Worm (Caenorhabditis elegans) whole organism, L4 larva: ENCODE data around the gene coa-1.

Experiments used
- D1046.2 ChIP-seq: fragments of 200-800 bp; sonication (Bioruptor generic); IDR thresholded peaks from 2 replicates; pipeline ENCODE4 v1.3.6; 2022; ENCODE audit warnings: missing genetic modification characterization, missing compliant biosample characterization
- F10B5.3 ChIP-seq: sonication (generic microtip); optimal IDR thresholded peaks from 2 replicates; lab custom pipeline; 2016; ENCODE audit warnings: mild to moderate bottlenecking, missing genetic modification characterization, missing compliant biosample characterization
- F37D6.2 ChIP-seq: sonication (generic microtip); optimal IDR thresholded peaks from 2 replicates; lab custom pipeline; 2016; ENCODE audit warnings: mild to moderate bottlenecking, missing genetic modification characterization, missing compliant biosample characterization
- F44E2.7 ChIP-seq: fragments of 200-800 bp; sonication (Bioruptor generic); IDR thresholded peaks from 2 replicates; pipeline ENCODE4 v2.1.2; 2022; ENCODE audit warnings: missing genetic modification characterization, missing compliant biosample characterization
- T20F7.1 ChIP-seq: fragments of 200-800 bp; sonication (Bioruptor generic); optimal IDR thresholded peaks from 2 replicates; lab custom pipeline; 2018; ENCODE audit warnings: mild to moderate bottlenecking, missing genetic modification characterization, missing compliant biosample characterization
- T26A8.4 ChIP-seq: fragments of 200-800 bp; sonication (Bioruptor generic); IDR thresholded peaks from 2 replicates; pipeline ENCODE4 v1.3.6; 2022; ENCODE audit warnings: missing genetic modification characterization, missing compliant biosample characterization
- Y105C5A.15 ChIP-seq: fragments of 200-800 bp; sonication (Bioruptor generic); IDR thresholded peaks from 2 replicates; pipeline ENCODE4 v1.3.6; 2022; ENCODE audit warnings: missing genetic modification characterization, missing compliant biosample characterization
- Y48G9A.11 ChIP-seq: fragments of 200-800 bp; sonication (Bioruptor generic); IDR thresholded peaks from 2 replicates; pipeline ENCODE4 v1.3.6; 2022; ENCODE audit warnings: missing genetic modification reagents, missing genetic modification characterization, missing compliant biosample characterization
- ZK337.2 ChIP-seq: fragments of 200-800 bp; sonication (Bioruptor generic); IDR thresholded peaks from 2 replicates; pipeline ENCODE4 v1.3.6; 2022; ENCODE audit warnings: missing genetic modification reagents, missing genetic modification characterization, missing compliant biosample characterization
- ZK546.5 ChIP-seq, 2 experiments: sonication (generic microtip); optimal IDR thresholded peaks; 2 replicates each; lab custom pipeline; 2017; ENCODE audit warnings: missing biosample characterization in 2 of 2, missing genetic modification characterization in 2 of 2
- aly-2 ChIP-seq: sonication (generic microtip); optimal IDR thresholded peaks from 2 replicates; lab custom pipeline; 2018; ENCODE audit warnings: missing biosample characterization, missing genetic modification characterization
- ama-1 ChIP-seq: fragments of 150-350 bp; optimal IDR thresholded peaks from 2 replicates; lab custom pipeline; 2014; ENCODE audit warnings: inconsistent platforms, mixed read lengths
- ceh-32 ChIP-seq: sonication (generic microtip); optimal IDR thresholded peaks from 2 replicates; lab custom pipeline; 2016; ENCODE audit warnings: mild to moderate bottlenecking, missing genetic modification characterization, missing compliant biosample characterization; ENCODE audit not compliant: poor library complexity
- ceh-44 ChIP-seq: fragments of 200-800 bp; sonication (Bioruptor generic); IDR thresholded peaks from 2 replicates; pipeline ENCODE4 v1.3.6; 2022; ENCODE audit warnings: missing genetic modification reagents, missing genetic modification characterization, missing compliant biosample characterization
- ceh-62 ChIP-seq: sonication (generic microtip); optimal IDR thresholded peaks from 2 replicates; lab custom pipeline; 2017; ENCODE audit warnings: missing biosample characterization, missing genetic modification characterization
- ceh-82 ChIP-seq: sonication (generic microtip); optimal IDR thresholded peaks from 2 replicates; lab custom pipeline; 2017; ENCODE audit warnings: missing biosample characterization, missing genetic modification characterization
- ctbp-1 ChIP-seq: fragments of 200-800 bp; sonication (Bioruptor generic); IDR thresholded peaks from 2 replicates; pipeline ENCODE4 v1.3.6; 2022; ENCODE audit warnings: missing genetic modification reagents, missing genetic modification characterization, missing compliant biosample characterization
- daf-16 ChIP-seq, 3 experiments: sonication (generic microtip); optimal IDR thresholded peaks; 2 replicates each; lab custom pipeline; 2016 to 2017; ENCODE audit warnings: missing genetic modification characterization in 3 of 3, missing genetic modification reagents in 3 of 3, mild to moderate bottlenecking in 2 of 3, missing compliant biosample characterization in 2 of 3, missing biosample characterization in 1 of 3, moderate library complexity in 1 of 3
- dmd-6 ChIP-seq: fragments of 200-800 bp; sonication (Bioruptor generic); IDR thresholded peaks from 2 replicates; pipeline ENCODE4 v1.3.6; 2022; ENCODE audit warnings: missing genetic modification reagents, missing genetic modification characterization, missing compliant biosample characterization
- dmd-8 ChIP-seq: fragments of 200-800 bp; sonication (Bioruptor generic); IDR thresholded peaks from 2 replicates; pipeline ENCODE4 v1.3.6; 2022; ENCODE audit warnings: missing genetic modification characterization, missing compliant biosample characterization
- dmd-9 ChIP-seq: fragments of 200-800 bp; sonication (Bioruptor generic); IDR thresholded peaks from 2 replicates; pipeline ENCODE4 v1.3.6; 2022; ENCODE audit warnings: missing genetic modification reagents, missing genetic modification characterization, missing compliant biosample characterization
- dve-1 ChIP-seq: sonication (generic microtip); optimal IDR thresholded peaks from 2 replicates; lab custom pipeline; 2017; ENCODE audit warnings: antibody characterized with exemption, mild to moderate bottlenecking, missing genetic modification characterization, missing compliant biosample characterization; ENCODE audit not compliant: insufficient read depth
- egl-27 ChIP-seq: sonication (generic microtip); optimal IDR thresholded peaks from 3 replicates; lab custom pipeline; 2017; ENCODE audit warnings: missing biosample characterization, missing genetic modification reagents, missing genetic modification characterization
- egl-43 ChIP-seq: fragments of 200-800 bp; sonication (Bioruptor generic); IDR thresholded peaks from 2 replicates; pipeline ENCODE4 v1.3.6; 2022; ENCODE audit warnings: missing genetic modification reagents, missing genetic modification characterization, missing compliant biosample characterization
- fkh-10 ChIP-seq: fragments of 150-350 bp; optimal IDR thresholded peaks from 2 replicates; lab custom pipeline; 2014; ENCODE audit warnings: missing biosample characterization, missing genetic modification reagents, missing genetic modification characterization
- hlh-30 ChIP-seq: sonication (generic microtip); optimal IDR thresholded peaks from 2 replicates; lab custom pipeline; 2017; ENCODE audit warnings: antibody characterized with exemption, mild to moderate bottlenecking, missing genetic modification characterization, missing compliant biosample characterization; ENCODE audit not compliant: insufficient read depth
- jun-1 ChIP-seq: fragments of 150-350 bp; optimal IDR thresholded peaks from 2 replicates; lab custom pipeline; 2014; ENCODE audit warnings: missing biosample characterization, missing genetic modification reagents, missing genetic modification characterization
- lin-1 ChIP-seq: fragments of 200-800 bp; sonication (Bioruptor generic); IDR thresholded peaks from 2 replicates; pipeline ENCODE4 v1.3.6; 2022; ENCODE audit warnings: missing genetic modification reagents, missing genetic modification characterization, missing compliant biosample characterization
- lin-15B ChIP-seq: fragments of 150-350 bp; sonication (generic microtip); optimal IDR thresholded peaks from 3 replicates; lab custom pipeline; 2014; ENCODE audit warnings: missing biosample characterization, missing genetic modification characterization
- lin-29 ChIP-seq: fragments of 200-800 bp; sonication (Bioruptor generic); IDR thresholded peaks from 2 replicates; pipeline ENCODE4 v1.3.6; 2022; ENCODE audit warnings: missing genetic modification reagents, missing genetic modification characterization, missing compliant biosample characterization
- lin-38 ChIP-seq: fragments of 200-800 bp; sonication (Bioruptor generic); IDR thresholded peaks from 2 replicates; pipeline ENCODE4 v1.3.6; 2022; ENCODE audit warnings: missing genetic modification reagents, missing genetic modification characterization, missing compliant biosample characterization
- madf-5 ChIP-seq, 2 experiments: fragments of 200-800 bp; sonication (Bioruptor generic); IDR thresholded peaks; 2 replicates each; pipeline ENCODE4 v1.3.6; 2022; ENCODE audit warnings: missing compliant biosample characterization in 2 of 2, missing genetic modification characterization in 2 of 2
- mdl-1 ChIP-seq, 2 experiments: fragments of 150-350 bp in 1 of 2; sonication (generic microtip) in 1 of 2; optimal IDR thresholded peaks; 2 replicates each; lab custom pipeline; 2014 to 2017; ENCODE audit warnings: missing biosample characterization in 2 of 2, missing genetic modification characterization in 2 of 2
- mxl-2 ChIP-seq: fragments of 200-800 bp; sonication (Bioruptor generic); conservative IDR thresholded peaks from 2 replicates; pipeline ENCODE4 v1.3.6; 2022; ENCODE audit warnings: missing genetic modification reagents, missing genetic modification characterization, missing compliant biosample characterization
- mxl-3 ChIP-seq: fragments of 200-800 bp; sonication (Bioruptor generic); optimal IDR thresholded peaks from 2 replicates; lab custom pipeline; 2018; ENCODE audit warnings: mild to moderate bottlenecking, missing genetic modification characterization, missing compliant biosample characterization
- nhr-111 ChIP-seq: fragments of 200-800 bp; sonication (Bioruptor generic); optimal IDR thresholded peaks from 2 replicates; lab custom pipeline; 2018; ENCODE audit warnings: mild to moderate bottlenecking, missing genetic modification characterization, missing compliant biosample characterization
- nhr-28 ChIP-seq: fragments of 150-350 bp; optimal IDR thresholded peaks from 2 replicates; lab custom pipeline; 2014; ENCODE audit warnings: missing biosample characterization, missing genetic modification characterization
- nhr-41 ChIP-seq: fragments of 200-800 bp; sonication (Bioruptor generic); IDR thresholded peaks from 2 replicates; pipeline ENCODE4 v1.3.6; 2022; ENCODE audit warnings: missing genetic modification reagents, missing genetic modification characterization, missing compliant biosample characterization
- nhr-77 ChIP-seq: fragments of 150-350 bp; optimal IDR thresholded peaks from 2 replicates; lab custom pipeline; 2014; ENCODE audit warnings: missing biosample characterization, missing genetic modification characterization
- php-3 ChIP-seq: fragments of 200-800 bp; sonication (Bioruptor generic); IDR thresholded peaks from 2 replicates; pipeline ENCODE4 v1.3.6; 2022; ENCODE audit warnings: missing genetic modification reagents, missing genetic modification characterization, missing compliant biosample characterization
- pqm-1 ChIP-seq: sonication (generic microtip); optimal IDR thresholded peaks from 2 replicates; lab custom pipeline; 2017; ENCODE audit warnings: missing biosample characterization, missing genetic modification characterization
- set-16 ChIP-seq: fragments of 200-800 bp; sonication (Bioruptor generic); IDR thresholded peaks from 2 replicates; pipeline ENCODE4 v1.3.6; 2022; ENCODE audit warnings: missing genetic modification reagents, missing genetic modification characterization, missing compliant biosample characterization
- snpc-4 ChIP-seq: fragments of 150-350 bp; optimal IDR thresholded peaks from 2 replicates; lab custom pipeline; 2014; ENCODE audit warnings: missing biosample characterization, missing genetic modification characterization
- spr-1 ChIP-seq: sonication (generic microtip); optimal IDR thresholded peaks from 2 replicates; lab custom pipeline; 2016; ENCODE audit warnings: mild to moderate bottlenecking, missing genetic modification characterization, missing compliant biosample characterization
- spr-3 ChIP-seq: fragments of 200-800 bp; sonication (Bioruptor generic); optimal IDR thresholded peaks from 2 replicates; lab custom pipeline; 2018; ENCODE audit warnings: mild to moderate bottlenecking, missing genetic modification characterization, missing compliant biosample characterization
- tra-1 ChIP-seq: fragments of 200-800 bp; sonication (Bioruptor generic); IDR thresholded peaks from 2 replicates; pipeline ENCODE4 v1.3.6; 2022; ENCODE audit warnings: missing genetic modification reagents, missing genetic modification characterization, missing compliant biosample characterization
- vab-7 ChIP-seq: fragments of 200-800 bp; sonication (Bioruptor generic); IDR thresholded peaks from 2 replicates; pipeline ENCODE4 v1.3.6; 2022; ENCODE audit warnings: missing genetic modification reagents, missing genetic modification characterization, missing compliant biosample characterization
- zfp-2 ChIP-seq: sonication (generic microtip); optimal IDR thresholded peaks from 2 replicates; lab custom pipeline; 2016; ENCODE audit warnings: mild to moderate bottlenecking, missing genetic modification characterization, missing compliant biosample characterization
- zfp-3 ChIP-seq: fragments of 200-800 bp; sonication (Bioruptor generic); conservative IDR thresholded peaks from 2 replicates; pipeline ENCODE4 v1.3.6; 2022; ENCODE audit warnings: missing genetic modification reagents, missing genetic modification characterization, missing compliant biosample characterization
- ztf-11 ChIP-seq: fragments of 150-350 bp; optimal IDR thresholded peaks from 2 replicates; lab custom pipeline; 2014; ENCODE audit warnings: missing biosample characterization, missing genetic modification characterization
- ztf-7 ChIP-seq: fragments of 150-350 bp; optimal IDR thresholded peaks from 2 replicates; lab custom pipeline; 2014; ENCODE audit warnings: missing biosample characterization, missing genetic modification characterization

coa-1 gene

ce11 chrIV:192046-192445 is 13.1 kb upstream of the coa-1 start, which contains the start of gene Y38C1AA.12 (continued):
- no peak for TF ChIP-seq Y105C5A.15 (GFP tag; lab: Robert Waterston, UW)
- TF ChIP-seq mdl-1 (tag; optimal IDR thresholded peaks at IDR 0.05; lab: Kevin White, UChicago): no peak
- 0 out of 2 replicates have a peak, but pooled peaks have one; percentile 10 for TF ChIP-seq vab-7 (GFP tag; lab: Robert Waterston, UW)
- TF ChIP-seq ZK337.2: peak; percentile 95
- TF ChIP-seq dmd-8: no peak
- no peak for TF ChIP-seq spr-1
- TF ChIP-seq ceh-44 (GFP tag; lab: Robert Waterston, UW): peak; percentile 58; the same call in 1 of the 2 replicates
- TF ChIP-seq ztf-11 (tag; lab: Kevin White, UChicago): no peak
- no peak for TF ChIP-seq aly-2
- TF ChIP-seq spr-3 (GFP tag; lab: Kevin White, UChicago): no peak
- no peak for TF ChIP-seq ceh-62 (tag; lab: Kevin White, UChicago)
- no peak for TF ChIP-seq lin-15B
- TF ChIP-seq dmd-6 (GFP tag; lab: Robert Waterston, UW): peak; percentile 84
- TF ChIP-seq F44E2.7 (GFP tag; lab: Robert Waterston, UW): no peak
- TF ChIP-seq lin-38 (GFP tag; lab: Robert Waterston, UW): peak; percentile 78
- TF ChIP-seq lin-1 (GFP tag; lab: Robert Waterston, UW): peak; percentile 22; the same call in 1 of the 2 replicates
- TF ChIP-seq dve-1 (tag; lab: Kevin White, UChicago): peak; percentile 57
- TF ChIP-seq dmd-9: peak; percentile 91
- TF ChIP-seq mxl-3 (GFP tag; lab: Kevin White, UChicago): no peak
- TF ChIP-seq zfp-2: no peak
- TF ChIP-seq egl-27: no peak
- TF ChIP-seq ama-1: peak; percentile 16
- TF ChIP-seq ztf-7 (tag; lab: Kevin White, UChicago): peak; percentile 23
- TF ChIP-seq tra-1 (GFP tag; lab: Robert Waterston, UW): 0 out of 2 replicates have a peak, but pooled peaks have one; percentile 47
- no peak; the same call in 1 of the 2 replicates for TF ChIP-seq php-3 (GFP tag; lab: Robert Waterston, UW)
- TF ChIP-seq T26A8.4 (GFP tag; lab: Robert Waterston, UW): no peak
- TF ChIP-seq egl-43 (GFP tag; lab: Robert Waterston, UW): no peak
- TF ChIP-seq jun-1 (tag; lab: Kevin White, UChicago): no peak
- TF ChIP-seq daf-16 (GFP tag; optimal IDR thresholded peaks at IDR 0.05; lab: Kevin White, UChicago): peak; percentile 51 to 62
- TF ChIP-seq daf-16 (tag; optimal IDR thresholded peaks at IDR 0.05; lab: Kevin White, UChicago): peak; percentile 74
- peak; percentile 37 for TF ChIP-seq hlh-30 (tag; lab: Kevin White, UChicago)
- no peak for TF ChIP-seq nhr-41
- no peak for TF ChIP-seq madf-5 (GFP tag; IDR thresholded peaks at IDR 0.05; lab: Robert Waterston, UW)
- TF ChIP-seq mxl-2 (GFP tag; lab: Robert Waterston, UW): no peak
- TF ChIP-seq ctbp-1 (GFP tag; lab: Robert Waterston, UW): 0 out of 2 replicates have a peak, but pooled peaks have one; percentile 18
- no peak for TF ChIP-seq D1046.2
- no peak for TF ChIP-seq pqm-1 (tag; lab: Kevin White, UChicago)
- peak; percentile 67; the same call in 1 of the 2 replicates for TF ChIP-seq zfp-3 (GFP tag; lab: Robert Waterston, UW)
- no peak for TF ChIP-seq ceh-32
- no peak for TF ChIP-seq F10B5.3 (tag; lab: Kevin White, UChicago)
- peak; percentile 69 for TF ChIP-seq nhr-77 (tag; lab: Kevin White, UChicago)
- TF ChIP-seq T20F7.1 (GFP tag; lab: Kevin White, UChicago): peak; percentile 98
- TF ChIP-seq set-16 (GFP tag; lab: Robert Waterston, UW): no peak
- no peak for TF ChIP-seq snpc-4 (tag; lab: Kevin White, UChicago)
- TF ChIP-seq ceh-82 (tag; lab: Kevin White, UChicago): no peak
- TF ChIP-seq Y48G9A.11 (GFP tag; lab: Robert Waterston, UW): peak; percentile 98
- TF ChIP-seq F37D6.2 (tag; lab: Kevin White, UChicago): peak; percentile 48
- peak; percentile 27 for TF ChIP-seq nhr-28 (tag; lab: Kevin White, UChicago)
- no peak for TF ChIP-seq lin-29 (GFP tag; lab: Robert Waterston, UW)
- no peak for TF ChIP-seq ZK546.5 (tag; optimal IDR thresholded peaks at IDR 0.05; lab: Kevin White, UChicago)
- no peak for TF ChIP-seq nhr-111 (GFP tag; lab: Kevin White, UChicago)
- TF ChIP-seq fkh-10 (GFP tag; lab: Kevin White, UChicago): peak; percentile 53
